Fruit fly (Drosophila melanogaster) whole organism, embryonic: ENCODE measurements around the gene Zaf1.

ENCODE experiments used
- CG10267 ChIP-seq: fragments of 200-800 bp; sonication (Bioruptor generic); optimal IDR thresholded peaks from 2 replicates; lab custom pipeline; 2018; ENCODE audit warnings: missing biosample characterization, mild to moderate bottlenecking, missing genetic modification characterization, moderate library complexity
- CG11695 ChIP-seq: fragments of 200-800 bp; sonication (Bioruptor generic); IDR thresholded peaks from 3 replicates; pipeline ENCODE4 v1.3.6; 2022; ENCODE audit warnings: missing biosample characterization, missing genetic modification characterization
- CG12942 ChIP-seq: fragments of 200-800 bp; sonication (Bioruptor generic); optimal IDR thresholded peaks from 3 replicates; lab custom pipeline; 2016; ENCODE audit warnings: missing biosample characterization, missing genetic modification characterization
- CG13287 ChIP-seq: fragments of 200-800 bp; sonication (Bioruptor generic); IDR thresholded peaks from 2 replicates; pipeline ENCODE4 v1.3.6; 2022; ENCODE audit warnings: missing biosample characterization, missing genetic modification characterization; ENCODE audit not compliant: partially characterized antibody
- CG13424 ChIP-seq: fragments of 200-800 bp; sonication (Bioruptor generic); optimal IDR thresholded peaks from 2 replicates; lab custom pipeline; 2019; ENCODE audit warnings: missing biosample characterization, mild to moderate bottlenecking, missing genetic modification characterization, moderate library complexity
- CG14050 ChIP-seq: fragments of 200-800 bp; sonication (Bioruptor generic); IDR thresholded peaks from 3 replicates; pipeline ENCODE4 v1.3.6; 2022; ENCODE audit warnings: missing biosample characterization, missing genetic modification characterization
- CG14860 ChIP-seq: fragments of 200-800 bp; sonication (Bioruptor generic); IDR thresholded peaks from 3 replicates; pipeline ENCODE4 v1.3.6; 2022; ENCODE audit warnings: missing biosample characterization, missing genetic modification characterization; ENCODE audit not compliant: partially characterized antibody
- CG1647 ChIP-seq: fragments of 200-800 bp; sonication (Bioruptor generic); optimal IDR thresholded peaks from 3 replicates; lab custom pipeline; 2016; ENCODE audit warnings: missing biosample characterization, missing genetic modification characterization
- CG17912 ChIP-seq: fragments of 200-800 bp; sonication (Bioruptor generic); optimal IDR thresholded peaks from 2 replicates; lab custom pipeline; 2018; ENCODE audit warnings: missing biosample characterization, mild to moderate bottlenecking, missing genetic modification characterization
- CG1792 ChIP-seq: fragments of 200-800 bp; sonication (Bioruptor generic); optimal IDR thresholded peaks from 2 replicates; lab custom pipeline; 2016; ENCODE audit warnings: missing biosample characterization, missing genetic modification characterization
- CG18262 ChIP-seq: fragments of 200-800 bp; optimal IDR thresholded peaks from 3 replicates; lab custom pipeline; 2019; ENCODE audit warnings: missing biosample characterization, mild to moderate bottlenecking, missing genetic modification characterization, moderate library complexity
- CG18619 ChIP-seq: fragments of 200-800 bp; sonication (Bioruptor generic); optimal IDR thresholded peaks from 3 replicates; lab custom pipeline; 2017; ENCODE audit warnings: missing biosample characterization, mild to moderate bottlenecking, missing genetic modification characterization
- CG2120 ChIP-seq: fragments of 200-800 bp; sonication (Bioruptor generic); optimal IDR thresholded peaks from 3 replicates; lab custom pipeline; 2016; ENCODE audit warnings: missing biosample characterization, missing genetic modification characterization
- CG4424 ChIP-seq: fragments of 200-800 bp; sonication (Bioruptor generic); optimal IDR thresholded peaks from 3 replicates; lab custom pipeline; 2016; ENCODE audit warnings: missing biosample characterization, missing genetic modification characterization
- CG4730 ChIP-seq: fragments of 200-800 bp; sonication (Bioruptor generic); IDR thresholded peaks from 2 replicates; pipeline ENCODE4 v1.3.6; 2022; ENCODE audit warnings: missing biosample characterization, missing genetic modification characterization
- CG6272 ChIP-seq: fragments of 200-800 bp; sonication (Bioruptor generic); IDR thresholded peaks from 2 replicates; pipeline ENCODE4 v1.3.6; 2022; ENCODE audit warnings: missing biosample characterization, missing genetic modification characterization
- CG8944 ChIP-seq: fragments of 200-800 bp; sonication (Bioruptor generic); optimal IDR thresholded peaks from 3 replicates; lab custom pipeline; 2016; ENCODE audit warnings: missing biosample characterization, missing genetic modification characterization
- CG9215 ChIP-seq: fragments of 200-800 bp; sonication (Bioruptor generic); IDR thresholded peaks from 2 replicates; pipeline ENCODE4 v1.3.6; 2022; ENCODE audit warnings: missing biosample characterization, missing genetic modification characterization
- D ChIP-seq, 2 experiments: fragments of 200-800 bp in 1 of 2; fragments of >200 bp in 1 of 2; sonication (Bioruptor generic) in 1 of 2; optimal IDR thresholded peaks; 2 replicates in 1 of 2; 3 replicates in 1 of 2; lab custom pipeline; 2017; ENCODE audit warnings: mild to moderate bottlenecking in 1 of 2, missing biosample characterization in 1 of 2, missing genetic modification characterization in 1 of 2, missing genetic modification reagents in 1 of 2
- Dll ChIP-seq: fragments of 200-800 bp; sonication (Bioruptor generic); IDR thresholded peaks from 4 replicates; pipeline ENCODE4 v1.3.6; 2022; ENCODE audit warnings: missing biosample characterization, missing genetic modification characterization; ENCODE audit not compliant: partially characterized antibody
- Drgx ChIP-seq: fragments of 200-800 bp; sonication (Bioruptor generic); IDR thresholded peaks from 2 replicates; pipeline ENCODE4 v1.3.6; 2022; ENCODE audit warnings: missing biosample characterization, missing genetic modification characterization
- E2f1 ChIP-seq: fragments of 200-800 bp; sonication (Bioruptor generic); IDR thresholded peaks from 2 replicates; pipeline ENCODE4 v1.3.6; 2022; ENCODE audit warnings: missing biosample characterization, missing genetic modification characterization
- HLH3B ChIP-seq: fragments of 200-800 bp; sonication (Bioruptor generic); IDR thresholded peaks from 2 replicates; pipeline ENCODE4 v1.3.6; 2022; ENCODE audit warnings: missing biosample characterization, missing genetic modification characterization
- HmgD ChIP-seq: fragments of 200-800 bp; sonication (Bioruptor generic); optimal IDR thresholded peaks from 3 replicates; lab custom pipeline; 2016; ENCODE audit warnings: missing biosample characterization, missing genetic modification characterization
- Hr78 ChIP-seq, 2 experiments: fragments of 200-800 bp in 1 of 2; fragments of >200 bp in 1 of 2; sonication (Bioruptor generic) in 1 of 2; optimal IDR thresholded peaks; 2 replicates each; lab custom pipeline; 2017 to 2019; ENCODE audit warnings: missing biosample characterization in 2 of 2, missing genetic modification characterization in 2 of 2, mild to moderate bottlenecking in 1 of 2, moderate library complexity in 1 of 2
- Lpt ChIP-seq: fragments of >200 bp; optimal IDR thresholded peaks from 2 replicates; lab custom pipeline; 2018; ENCODE audit warnings: missing biosample characterization, missing genetic modification characterization
- Ptx1 ChIP-seq: fragments of 200-800 bp; sonication (Bioruptor generic); IDR thresholded peaks from 2 replicates; pipeline ENCODE4 v1.3.6; 2022; ENCODE audit warnings: missing biosample characterization, missing genetic modification characterization
- Rfx ChIP-seq: fragments of 200-800 bp; sonication (Bioruptor generic); IDR thresholded peaks from 2 replicates; pipeline ENCODE4 v1.3.6; 2022; ENCODE audit warnings: missing biosample characterization, missing genetic modification characterization
- Sry-β ChIP-seq: fragments of 200-800 bp; sonication (Bioruptor generic); optimal IDR thresholded peaks from 2 replicates; lab custom pipeline; 2018; ENCODE audit warnings: missing biosample characterization, mild to moderate bottlenecking, missing genetic modification characterization, moderate library complexity
- Taf1 ChIP-seq: fragments of 200-800 bp; sonication (Bioruptor generic); IDR thresholded peaks from 2 replicates; pipeline ENCODE4 v1.3.6; 2022; ENCODE audit warnings: missing biosample characterization, missing genetic modification characterization
- Tbp ChIP-seq: fragments of >200 bp; optimal IDR thresholded peaks from 2 replicates; lab custom pipeline; 2018; ENCODE audit warnings: missing biosample characterization, missing genetic modification characterization
- bowl ChIP-seq: fragments of 200-800 bp; sonication (Bioruptor generic); IDR thresholded peaks from 2 replicates; pipeline ENCODE4 v1.3.6; 2022; ENCODE audit warnings: missing biosample characterization, missing genetic modification characterization
- corto ChIP-seq: fragments of 200-800 bp; sonication (Bioruptor generic); optimal IDR thresholded peaks from 2 replicates; lab custom pipeline; 2016; ENCODE audit warnings: missing biosample characterization, mild to moderate bottlenecking, missing genetic modification characterization, moderate library complexity
- crol ChIP-seq: fragments of 200-800 bp; sonication (Bioruptor generic); IDR thresholded peaks from 2 replicates; pipeline ENCODE4 v1.3.6; 2022; ENCODE audit warnings: missing biosample characterization, missing genetic modification characterization
- fd3F ChIP-seq: fragments of 200-800 bp; sonication (Bioruptor generic); optimal IDR thresholded peaks from 2 replicates; lab custom pipeline; 2018; ENCODE audit warnings: missing biosample characterization, mild to moderate bottlenecking, missing genetic modification characterization, moderate library complexity
- h ChIP-seq: fragments of >200 bp; optimal IDR thresholded peaks from 2 replicates; lab custom pipeline; 2017
- lov ChIP-seq, 2 experiments: fragments of 200-800 bp in 1 of 2; fragments of >200 bp in 1 of 2; sonication (Bioruptor generic) in 1 of 2; IDR thresholded peaks in 1 of 2; optimal IDR thresholded peaks in 1 of 2; 2 replicates in 1 of 2; 3 replicates in 1 of 2; pipeline versions ENCODE4 v1.3.6 to Lab custom; 2017 to 2022; ENCODE audit warnings: missing biosample characterization in 1 of 2, missing genetic modification characterization in 1 of 2
- luna ChIP-seq: fragments of 200-800 bp; sonication (Bioruptor generic); optimal IDR thresholded peaks from 2 replicates; lab custom pipeline; 2016; ENCODE audit warnings: missing biosample characterization, missing genetic modification characterization
- pnt ChIP-seq: fragments of 200-800 bp; sonication (Bioruptor generic); optimal IDR thresholded peaks from 3 replicates; lab custom pipeline; 2016; ENCODE audit warnings: missing biosample characterization, missing genetic modification characterization
- prd ChIP-seq, 3 experiments: fragments of >200 bp in 2 of 3; fragments of 200-800 bp in 1 of 3; sonication (Bioruptor generic) in 1 of 3; optimal IDR thresholded peaks in 2 of 3; IDR thresholded peaks in 1 of 3; 2 replicates in 2 of 3; 3 replicates in 1 of 3; pipeline versions ENCODE4 v1.3.6 to Lab custom; 2017 to 2022; ENCODE audit warnings: missing biosample characterization in 1 of 3, missing genetic modification characterization in 1 of 3
- psq ChIP-seq: fragments of 200-800 bp; sonication (Bioruptor generic); optimal IDR thresholded peaks from 2 replicates; lab custom pipeline; 2017; ENCODE audit warnings: missing biosample characterization, missing genetic modification characterization
- shn ChIP-seq: fragments of 200-800 bp; sonication (Bioruptor generic); optimal IDR thresholded peaks from 3 replicates; lab custom pipeline; 2016; ENCODE audit warnings: missing biosample characterization, missing genetic modification characterization
- tgo ChIP-seq: fragments of 200-800 bp; sonication (Bioruptor generic); IDR thresholded peaks from 3 replicates; pipeline ENCODE4 v1.3.6; 2022; ENCODE audit warnings: missing biosample characterization, missing genetic modification characterization
- tio ChIP-seq: fragments of 200-800 bp; sonication (Bioruptor generic); optimal IDR thresholded peaks from 2 replicates; lab custom pipeline; 2017; ENCODE audit warnings: missing biosample characterization, missing genetic modification characterization, inconsistent platforms
- trh ChIP-seq: fragments of 200-800 bp; sonication (Bioruptor generic); optimal IDR thresholded peaks from 2 replicates; lab custom pipeline; 2016; ENCODE audit warnings: missing biosample characterization, missing genetic modification characterization
- ttk ChIP-seq: fragments of 200-800 bp; sonication (Bioruptor generic); IDR thresholded peaks from 2 replicates; pipeline ENCODE4 v2.1.2; 2022; ENCODE audit warnings: missing biosample characterization, missing genetic modification characterization
- tup ChIP-seq: fragments of 200-800 bp; sonication (Bioruptor generic); optimal IDR thresholded peaks from 2 replicates; lab custom pipeline; 2016; ENCODE audit warnings: missing biosample characterization, mild to moderate bottlenecking, missing genetic modification characterization, moderate library complexity
- zfh1 ChIP-seq: fragments of 200-800 bp; sonication (Bioruptor generic); IDR thresholded peaks from 3 replicates; pipeline ENCODE4 v1.3.6; 2022; ENCODE audit warnings: missing biosample characterization, missing genetic modification characterization

The Zaf1 gene

DNA sequence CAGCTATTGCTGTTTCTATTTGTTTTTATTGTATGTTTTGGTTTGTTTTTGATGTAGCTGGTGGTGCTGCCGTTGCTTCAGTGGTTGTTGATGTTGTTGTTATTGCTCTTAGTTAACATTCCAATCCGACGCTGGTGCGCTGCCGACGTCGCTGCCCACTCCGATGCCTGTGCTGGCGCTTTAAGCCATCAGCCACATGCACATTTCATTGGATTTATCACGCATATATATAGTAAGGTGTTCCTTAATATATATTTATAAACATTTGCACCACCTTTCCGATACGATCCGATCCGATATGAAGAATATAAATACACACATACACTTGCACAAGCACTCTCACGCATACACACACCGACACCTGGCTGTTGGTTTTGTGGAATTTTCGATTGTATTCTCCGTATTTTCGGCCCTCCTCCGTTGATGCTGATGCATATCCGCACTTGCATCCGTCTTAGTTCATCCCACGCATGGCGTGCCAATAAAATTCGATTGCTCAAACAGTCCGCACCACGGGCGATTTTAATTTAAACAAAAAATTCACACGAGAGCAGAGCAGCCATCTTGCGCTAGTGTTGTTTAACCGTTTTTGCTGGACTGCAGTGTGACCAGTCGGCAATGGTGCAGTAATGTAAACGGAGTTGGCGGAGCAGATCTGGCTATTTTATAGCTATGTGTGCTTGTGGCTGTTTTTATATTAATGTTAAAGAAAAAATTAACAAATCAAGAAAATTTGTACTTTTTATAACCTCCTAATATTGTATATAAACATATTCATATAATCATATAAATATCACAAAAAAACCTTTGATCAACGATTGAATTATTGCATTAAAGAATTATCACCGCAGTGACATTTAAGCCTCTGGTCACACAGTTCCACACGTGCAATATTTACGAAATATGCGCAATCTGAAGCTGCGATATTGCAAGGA lies 24.9 kb upstream of the Zaf1 start, which contains the start of the genes Csk and Elp1 (continued):
- 0 out of 3 replicates have a peak, but pooled peaks have one; percentile 49 for TF ChIP-seq zfh1 (GFP tag; lab: Robert Waterston, UW)
- TF ChIP-seq prd (optimal IDR thresholded peaks at IDR 0.05; lab: Kevin White, UChicago): no peak
- peak; percentile 48; the same call in 1 of the 3 replicates for TF ChIP-seq prd (GFP tag; IDR thresholded peaks at IDR 0.05; lab: Robert Waterston, UW)
- peak; percentile 45 for TF ChIP-seq Ptx1 (GFP tag; lab: Robert Waterston, UW)
- TF ChIP-seq fd3F (GFP tag; lab: Kevin White, UChicago): peak; percentile 19
- peak; percentile 12 for TF ChIP-seq CG17912 (GFP tag; lab: Kevin White, UChicago)
- TF ChIP-seq shn: peak; percentile 14
- no peak for TF ChIP-seq h (lab: Kevin White, UChicago)
- peak; percentile 95 for TF ChIP-seq Sry-β (GFP tag; lab: Kevin White, UChicago)
- TF ChIP-seq CG11695 (GFP tag; lab: Robert Waterston, UW): no peak
- TF ChIP-seq tgo (GFP tag; lab: Robert Waterston, UW): peak; percentile 50
- no peak for TF ChIP-seq Drgx (GFP tag; lab: Robert Waterston, UW)
- peak; percentile 33; the same call in 1 of the 2 replicates for TF ChIP-seq CG6272 (GFP tag; lab: Robert Waterston, UW)
- TF ChIP-seq Tbp (GFP tag; lab: Kevin White, UChicago): no peak
- TF ChIP-seq psq (GFP tag; lab: Kevin White, UChicago): no peak
- TF ChIP-seq CG10267 (tag; lab: Kevin White, UChicago): peak; percentile 98
- TF ChIP-seq CG13424 (tag; lab: Kevin White, UChicago): peak; percentile 70
- no peak for TF ChIP-seq ttk (GFP tag; lab: Robert Waterston, UW)
- TF ChIP-seq corto (GFP tag; lab: Kevin White, UChicago): no peak
- TF ChIP-seq CG12942 (GFP tag; lab: Kevin White, UChicago): peak; percentile 56
- TF ChIP-seq tup (GFP tag; lab: Kevin White, UChicago): peak; percentile 22
- TF ChIP-seq HmgD (GFP tag; lab: Kevin White, UChicago): no peak
- TF ChIP-seq CG14860 (GFP tag; lab: Robert Waterston, UW): no peak
- TF ChIP-seq CG13287 (GFP tag; lab: Robert Waterston, UW): no peak; the same call in none of the 2 replicates
- TF ChIP-seq CG4424 (GFP tag; lab: Kevin White, UChicago): peak; percentile 74
- TF ChIP-seq Lpt (GFP tag; lab: Kevin White, UChicago): no peak
- TF ChIP-seq tio (GFP tag; lab: Kevin White, UChicago): no peak
- TF ChIP-seq Taf1 (GFP tag; lab: Robert Waterston, UW): no peak
- TF ChIP-seq CG2120: peak; percentile 64
- no peak for TF ChIP-seq crol (GFP tag; lab: Robert Waterston, UW)
- TF ChIP-seq D (optimal IDR thresholded peaks at IDR 0.05; lab: Kevin White, UChicago): no peak
- no peak for TF ChIP-seq D (GFP tag; optimal IDR thresholded peaks at IDR 0.05; lab: Kevin White, UChicago)
- no peak for TF ChIP-seq CG4730
- TF ChIP-seq CG1792 (GFP tag; lab: Kevin White, UChicago): peak; percentile 14
- TF ChIP-seq CG18619 (GFP tag; lab: Kevin White, UChicago): peak; percentile 31
- TF ChIP-seq lov (optimal IDR thresholded peaks at IDR 0.05; lab: Kevin White, UChicago): no peak
- no peak for TF ChIP-seq lov (GFP tag; IDR thresholded peaks at IDR 0.05; lab: Robert Waterston, UW)
- TF ChIP-seq bowl (GFP tag; lab: Robert Waterston, UW): no peak
- TF ChIP-seq CG9215 (GFP tag; lab: Robert Waterston, UW): peak; percentile 42
- TF ChIP-seq luna (GFP tag; lab: Kevin White, UChicago): no peak
- peak; percentile 36 for TF ChIP-seq CG1647 (GFP tag; lab: Kevin White, UChicago)
- TF ChIP-seq CG14050 (GFP tag; lab: Robert Waterston, UW): no peak
- TF ChIP-seq Hr78 (GFP tag; optimal IDR thresholded peaks at IDR 0.05; lab: Kevin White, UChicago): no peak
- no peak for TF ChIP-seq E2f1 (GFP tag; lab: Robert Waterston, UW)
- TF ChIP-seq HLH3B: peak; percentile 52
- TF ChIP-seq pnt (GFP tag; lab: Kevin White, UChicago): no peak
- TF ChIP-seq CG8944: peak; percentile 31
- TF ChIP-seq CG18262 (tag; lab: Kevin White, UChicago): peak; percentile 51
- TF ChIP-seq Rfx: peak; percentile 68; the same call in 1 of the 2 replicates
- TF ChIP-seq Dll (GFP tag; lab: Robert Waterston, UW): no peak
- TF ChIP-seq trh (GFP tag; lab: Kevin White, UChicago): no peak
